Fruit fly (Drosophila melanogaster): Measurements from ENCODE around the gene GlcAT-I.

The GlcAT-I gene

dm6 chrX:4105830-4106233, 25.2 kb upstream of the GlcAT-I start, which contains the start of gene cib (continued):
- TF ChIP-seq Ets97D (GFP tag; optimal IDR thresholded peaks at IDR 0.05) = peak; percentile 83
- TF ChIP-seq CG13296 (GFP tag; optimal IDR thresholded peaks at IDR 0.05) = peak; percentile 32
- TF ChIP-seq ci (GFP tag; IDR thresholded peaks at IDR 0.05) = peak; percentile 75; the same call in 2 of the 3 replicates
- TF ChIP-seq CG3407 (GFP tag; optimal IDR thresholded peaks at IDR 0.05) = peak; percentile 14
- no peak for TF ChIP-seq CG5953 (GFP tag; IDR thresholded peaks at IDR 0.05)
- no peak for TF ChIP-seq pnt (GFP tag; optimal IDR thresholded peaks at IDR 0.05)
- peak; percentile 30 for TF ChIP-seq HHEX (GFP tag; optimal IDR thresholded peaks at IDR 0.05)
- no peak for TF ChIP-seq H2.0 (GFP tag; IDR thresholded peaks at IDR 0.05)
- TF ChIP-seq Hmx (GFP tag; optimal IDR thresholded peaks at IDR 0.05) = no peak
- TF ChIP-seq CG12155 (GFP tag; optimal IDR thresholded peaks at IDR 0.05) = peak; percentile 13
- TF ChIP-seq chn (GFP tag; optimal IDR thresholded peaks at IDR 0.05) = peak; percentile 13
- TF ChIP-seq so (GFP tag; IDR thresholded peaks at IDR 0.05) = peak; percentile 60; the same call in 2 of the 3 replicates
- TF ChIP-seq ap (GFP tag; IDR thresholded peaks at IDR 0.05) = no peak
- TF ChIP-seq trem (tag; optimal IDR thresholded peaks at IDR 0.05) = peak; percentile 87
- peak; percentile 50; the same call in 2 of the 3 replicates for TF ChIP-seq CG14860 (GFP tag; IDR thresholded peaks at IDR 0.05; ENCODE audit: partially characterized antibody)
- peak; percentile 24 for TF ChIP-seq yki (optimal IDR thresholded peaks at IDR 0.05)
- 0 out of 3 replicates have a peak, but pooled peaks have one; percentile 52 for TF ChIP-seq hb (GFP tag; IDR thresholded peaks at IDR 0.05; ENCODE audit: partially characterized antibody)
- peak; percentile 36; the same call in 1 of the 2 replicates for TF ChIP-seq ara (GFP tag; IDR thresholded peaks at IDR 0.05)
- no peak for TF ChIP-seq fd102C (GFP tag; optimal IDR thresholded peaks at IDR 0.05)
- peak; percentile 56; the same call in 1 of the 2 replicates for TF ChIP-seq chm (GFP tag; IDR thresholded peaks at IDR 0.05)
- TF ChIP-seq Scr (GFP tag; IDR thresholded peaks at IDR 0.05; ENCODE audit: partially characterized antibody) = peak; percentile 82
- TF ChIP-seq ssp (GFP tag; IDR thresholded peaks at IDR 0.05) = peak; percentile 23; the same call in 1 of the 2 replicates
- TF ChIP-seq Hr39 (optimal IDR thresholded peaks at IDR 0.05) = no peak
- TF ChIP-seq Sry-β (GFP tag; optimal IDR thresholded peaks at IDR 0.05) = no peak
- peak; percentile 31 for TF ChIP-seq CG15269 (tag; optimal IDR thresholded peaks at IDR 0.05)
- TF ChIP-seq tap (tag; optimal IDR thresholded peaks at IDR 0.05) = no peak
- peak; percentile 45 for TF ChIP-seq ATbp (GFP tag; optimal IDR thresholded peaks at IDR 0.05)
- TF ChIP-seq z (GFP tag; IDR thresholded peaks at IDR 0.05) = no peak
- TF ChIP-seq MESR4 (GFP tag; optimal IDR thresholded peaks at IDR 0.05) = peak; percentile 66
- no peak for TF ChIP-seq CG13123 (GFP tag; optimal IDR thresholded peaks at IDR 0.05)
- TF ChIP-seq CG6683 (GFP tag; optimal IDR thresholded peaks at IDR 0.05) = no peak
- no peak for TF ChIP-seq CG8388 (GFP tag; optimal IDR thresholded peaks at IDR 0.05)
- TF ChIP-seq kay (GFP tag; optimal IDR thresholded peaks at IDR 0.05) = no peak
- no peak for TF ChIP-seq fd64A (GFP tag; optimal IDR thresholded peaks at IDR 0.05)
- TF ChIP-seq Myb (GFP tag; optimal IDR thresholded peaks at IDR 0.05) = peak; percentile 56
- TF ChIP-seq ken (GFP tag; IDR thresholded peaks at IDR 0.05) = 0 out of 3 replicates have a peak, but pooled peaks have one; percentile 39
- no peak for TF ChIP-seq peb (GFP tag; IDR thresholded peaks at IDR 0.05)
- TF ChIP-seq CG4360 (GFP tag; IDR thresholded peaks at IDR 0.05) = no peak
- TF ChIP-seq klu (GFP tag; IDR thresholded peaks at IDR 0.05) = no peak
- TF ChIP-seq CG6175 (GFP tag; IDR thresholded peaks at IDR 0.05) = no peak
- no peak for TF ChIP-seq CG10462 (GFP tag; optimal IDR thresholded peaks at IDR 0.05)
- TF ChIP-seq jumu (GFP tag; optimal IDR thresholded peaks at IDR 0.05) = no peak
- TF ChIP-seq Hey (tag; optimal IDR thresholded peaks at IDR 0.05) = no peak
- peak; percentile 61 for TF ChIP-seq Tbp (GFP tag; optimal IDR thresholded peaks at IDR 0.05)
- TF ChIP-seq gro (GFP tag; optimal IDR thresholded peaks at IDR 0.05) = peak; percentile 62
- peak; percentile 33 for TF ChIP-seq CG11398 (GFP tag; optimal IDR thresholded peaks at IDR 0.05)
- peak in 1 of 2 experiments; percentile 30 for TF ChIP-seq Eip74EF (GFP tag; optimal IDR thresholded peaks at IDR 0.05)
- peak; percentile 23 for TF ChIP-seq bigmax (GFP tag; optimal IDR thresholded peaks at IDR 0.05)
- TF ChIP-seq Side (GFP tag; optimal IDR thresholded peaks at IDR 0.05) = peak; percentile 50
- TF ChIP-seq gt (GFP tag; IDR thresholded peaks at IDR 0.05) = no peak
- TF ChIP-seq Sox100B (GFP tag; optimal IDR thresholded peaks at IDR 0.05) = no peak
- no peak for TF ChIP-seq da (GFP tag; optimal IDR thresholded peaks at IDR 0.05)
